Fruit fly (Drosophila melanogaster): Measurements from ENCODE around the gene CG42526.

CG42526 gene

dm6 chr3L:9426656-9427294 lies 8.4 kb downstream of the CG42526 start, which contains the start of the genes Atat and Shc (continued):
- TF ChIP-seq Atf3 (GFP tag; optimal IDR thresholded peaks at IDR 0.05) (peak; percentile 99), nmo (GFP tag; optimal IDR thresholded peaks at IDR 0.05) (peak; percentile 99), pros (GFP tag; optimal IDR thresholded peaks at IDR 0.05) (peak; percentile 21), sim (GFP tag; IDR thresholded peaks at IDR 0.05) (peak; percentile 95), lilli (GFP tag; optimal IDR thresholded peaks at IDR 0.05) (peak; percentile 100), phol (tag; optimal IDR thresholded peaks at IDR 0.05) (peak; percentile 99), Dip3 (GFP tag; optimal IDR thresholded peaks at IDR 0.05) (peak; percentile 100), CG11695 (GFP tag; IDR thresholded peaks at IDR 0.05) (peak; percentile 97), CG9817 (tag; optimal IDR thresholded peaks at IDR 0.05) (peak; percentile 100), dpn (GFP tag; optimal IDR thresholded peaks at IDR 0.05) (peak; percentile 100), run (tag; optimal IDR thresholded peaks at IDR 0.05) (peak; percentile 94), CG33557 (GFP tag; optimal IDR thresholded peaks at IDR 0.05) (peak; percentile 93), CG8388 (GFP tag; optimal IDR thresholded peaks at IDR 0.05) (peak; percentile 94), sens-2 (GFP tag; IDR thresholded peaks at IDR 0.05) (peak; percentile 98), ci (GFP tag; IDR thresholded peaks at IDR 0.05) (peak; percentile 99), CG14860 (GFP tag; IDR thresholded peaks at IDR 0.05; ENCODE audit: partially characterized antibody) (peak; percentile 91), CG15514 (GFP tag; optimal IDR thresholded peaks at IDR 0.05) (peak; percentile 96), unc-4 (GFP tag; IDR thresholded peaks at IDR 0.05; ENCODE audit: partially characterized antibody) (peak; percentile 95), exex (tag; optimal IDR thresholded peaks at IDR 0.05) (peak; percentile 91), Blimp-1 (GFP tag; optimal IDR thresholded peaks at IDR 0.05) (peak; percentile 96), CG3163 (GFP tag; optimal IDR thresholded peaks at IDR 0.05) (peak; percentile 96), tx (GFP tag; optimal IDR thresholded peaks at IDR 0.05) (peak; percentile 100), Taf1 (GFP tag; IDR thresholded peaks at IDR 0.05) (peak; percentile 99), dan (GFP tag; IDR thresholded peaks at IDR 0.05) (peak; percentile 99), crol (GFP tag; IDR thresholded peaks at IDR 0.05) (peak; percentile 85), cad (GFP tag; optimal IDR thresholded peaks at IDR 0.05) (no peak), sima (GFP tag; optimal IDR thresholded peaks at IDR 0.05) (peak; percentile 98), NK7.1 (GFP tag; optimal IDR thresholded peaks at IDR 0.05) (peak; percentile 98), wdn (GFP tag; IDR thresholded peaks at IDR 0.05) (peak; percentile 99), pfk (GFP tag; optimal IDR thresholded peaks at IDR 0.05) (peak; percentile 66), gsb-n (tag; optimal IDR thresholded peaks at IDR 0.05) (peak; percentile 97), Ravus (GFP tag; IDR thresholded peaks at IDR 0.05) (peak; percentile 99), ash1 (GFP tag; optimal IDR thresholded peaks at IDR 0.05) (peak; percentile 93), CG30020 (tag; optimal IDR thresholded peaks at IDR 0.05) (peak; percentile 90), oc (tag; optimal IDR thresholded peaks at IDR 0.05) (peak; percentile 97), pnt (GFP tag; optimal IDR thresholded peaks at IDR 0.05) (peak; percentile 100), Deaf1 (tag; optimal IDR thresholded peaks at IDR 0.05) (peak; percentile 84), CG3407 (GFP tag; optimal IDR thresholded peaks at IDR 0.05) (peak; percentile 92), nerfin-2 (GFP tag; IDR thresholded peaks at IDR 0.05; ENCODE audit: partially characterized antibody) (peak; percentile 77), Xrp1 (GFP tag; IDR thresholded peaks at IDR 0.05) (peak; percentile 99), pan (optimal IDR thresholded peaks at IDR 0.05) (no peak), pan (GFP tag; optimal IDR thresholded peaks at IDR 0.05 in 1 of 2, IDR thresholded peaks at IDR 0.05 in 1 of 2) (peak in 1 of 2 experiments; percentile 99), CG17359 (tag; optimal IDR thresholded peaks at IDR 0.05) (peak; percentile 98), CG6683 (GFP tag; optimal IDR thresholded peaks at IDR 0.05) (peak; percentile 96), sens (GFP tag) (peak; percentile 100), CG10654 (GFP tag; optimal IDR thresholded peaks at IDR 0.05) (peak; percentile 99), CG9797 (GFP tag; optimal IDR thresholded peaks at IDR 0.05) (peak; percentile 100), Lpt (GFP tag; optimal IDR thresholded peaks at IDR 0.05) (no peak), CG10366 (GFP tag; IDR thresholded peaks at IDR 0.05) (peak; percentile 100), CG30431 (GFP tag; optimal IDR thresholded peaks at IDR 0.05) (peak; percentile 100)
